Worm (Caenorhabditis elegans): ENCODE measurements around the gene C10E2.2.
A peak's percentile ranks its signal among the peaks of the same experiment; 100 is the strongest.

The C10E2.2 gene

ce11 chrX:16726879-16727278 is 18.2 kb upstream of the C10E2.2 start (continued):
- TF ChIP-seq ceh-79 (tag; optimal IDR thresholded peaks at IDR 0.05) (no peak), Y67H2A.10 (GFP tag; conservative IDR thresholded peaks at IDR 0.05) (no peak), tbp1 (GFP tag; optimal IDR thresholded peaks at IDR 0.05) (peak; percentile 63), lin-54 (GFP tag; optimal IDR thresholded peaks at IDR 0.05) (peak; percentile 57), pbrm-1 (GFP tag; IDR thresholded peaks at IDR 0.05) (peak; percentile 83), somi-1 (GFP tag; optimal IDR thresholded peaks at IDR 0.05) (peak; percentile 85), ztf-26 (tag; optimal IDR thresholded peaks at IDR 0.05) (peak; percentile 92), C06A6.2 (GFP tag; conservative IDR thresholded peaks at IDR 0.05) (peak; percentile 72), snpc-1.1 (tag; optimal IDR thresholded peaks at IDR 0.05; ENCODE audit: insufficient read depth) (peak; percentile 10), madf-3 (GFP tag; IDR thresholded peaks at IDR 0.05) (no peak), K11D2.4 (GFP tag; IDR thresholded peaks at IDR 0.05) (peak; percentile 82), F49E8.2 (tag; optimal IDR thresholded peaks at IDR 0.05; ENCODE audit: insufficient read depth) (no peak), dpl-1 (GFP tag; optimal IDR thresholded peaks at IDR 0.05) (no peak)

ce11 chrX:16729259-16729658 is 15.8 kb upstream of the C10E2.2 start, which contains the start of gene hda-4:
Gene hda-4 (plus strand): TSS chrX:16729559.
- TF ChIP-seq repo-1 (tag; optimal IDR thresholded peaks at IDR 0.05) (no peak), bed-2 (GFP tag; IDR thresholded peaks at IDR 0.05) (no peak), ceh-100 (GFP tag; IDR thresholded peaks at IDR 0.05) (no peak), gei-17 (GFP tag; optimal IDR thresholded peaks at IDR 0.05) (no peak), nfyb-1 (GFP tag; IDR thresholded peaks at IDR 0.05) (no peak), fkh-3 (tag; optimal IDR thresholded peaks at IDR 0.05) (no peak), ceh-40 (GFP tag; IDR thresholded peaks at IDR 0.05) (no peak), F37B4.10 (GFP tag; IDR thresholded peaks at IDR 0.05) (no peak), T26A5.8 (tag; optimal IDR thresholded peaks at IDR 0.05) (no peak), ztf-26 (tag; optimal IDR thresholded peaks at IDR 0.05) (no peak), B0261.1 (tag; optimal IDR thresholded peaks at IDR 0.05) (no peak), ceh-79 (tag; optimal IDR thresholded peaks at IDR 0.05) (no peak)

ce11 chrX:16731167-16731566 is 13.9 kb upstream of the C10E2.2 start:
- no peak for TF ChIP-seq F57A8.1 (GFP tag; optimal IDR thresholded peaks at IDR 0.05)
- no peak for TF ChIP-seq Y53F4B.3 (GFP tag; IDR thresholded peaks at IDR 0.05)
- TF ChIP-seq tlf-1 (GFP tag; optimal IDR thresholded peaks at IDR 0.05), result no peak
- no peak for TF ChIP-seq T07F8.4 (tag; optimal IDR thresholded peaks at IDR 0.05)
- no peak for TF ChIP-seq attf-3 (GFP tag; conservative IDR thresholded peaks at IDR 0.05)
- no peak for TF ChIP-seq madf-10 (tag; optimal IDR thresholded peaks at IDR 0.05)
- no peak for TF ChIP-seq ccch-3 (GFP tag; optimal IDR thresholded peaks at IDR 0.05)
- TF ChIP-seq nhr-90 (tag; optimal IDR thresholded peaks at IDR 0.05), result no peak

DNA sequence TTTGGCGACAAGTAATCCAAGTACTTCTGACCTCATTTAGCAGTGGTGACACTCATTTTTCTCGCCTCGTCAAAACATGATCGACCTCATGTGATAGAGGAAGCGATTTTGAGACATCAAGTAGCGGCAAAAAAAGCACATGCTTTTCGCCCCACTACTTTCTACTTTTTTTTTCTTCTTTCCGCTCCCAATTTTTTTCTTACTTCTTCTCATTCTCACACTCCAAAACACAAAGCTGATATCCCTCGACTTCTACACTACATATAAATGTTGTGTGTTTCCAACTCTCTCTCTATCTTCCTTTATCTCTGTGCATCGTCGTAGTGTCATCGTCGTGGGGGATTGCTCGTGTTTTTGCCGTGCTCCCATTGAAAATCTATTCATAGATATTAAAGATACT is 12.8 kb upstream of the C10E2.2 start:
- TF ChIP-seq somi-1 (GFP tag; optimal IDR thresholded peaks at IDR 0.05) (peak; percentile 11), snpc-4 (GFP tag; optimal IDR thresholded peaks at IDR 0.05) (no peak), snpc-4 (tag; optimal IDR thresholded peaks at IDR 0.05) (no peak)

ce11 chrX:16733411-16733810 is 11.6 kb upstream of the C10E2.2 start:
- no peak for TF ChIP-seq ztf-6 (GFP tag; IDR thresholded peaks at IDR 0.05)
- TF ChIP-seq lin-40 (tag; optimal IDR thresholded peaks at IDR 0.05), result no peak
- no peak for TF ChIP-seq ztf-3 (GFP tag; optimal IDR thresholded peaks at IDR 0.05)
- no peak for TF ChIP-seq unc-62 (GFP tag; optimal IDR thresholded peaks at IDR 0.05)
- TF ChIP-seq lir-1 (GFP tag; conservative IDR thresholded peaks at IDR 0.05), result no peak
- no peak for TF ChIP-seq ztf-26 (tag; optimal IDR thresholded peaks at IDR 0.05)
- TF ChIP-seq bed-2 (GFP tag; IDR thresholded peaks at IDR 0.05), result no peak
- TF ChIP-seq ets-4 (GFP tag; optimal IDR thresholded peaks at IDR 0.05), result no peak
- no peak for TF ChIP-seq ceh-40 (GFP tag; IDR thresholded peaks at IDR 0.05)
- no peak for TF ChIP-seq somi-1 (GFP tag; optimal IDR thresholded peaks at IDR 0.05)
- no peak for TF ChIP-seq F39B2.1 (GFP tag; IDR thresholded peaks at IDR 0.05)
- TF ChIP-seq snpc-3.4 (tag; optimal IDR thresholded peaks at IDR 0.05), result no peak
- TF ChIP-seq B0035.1 (tag; optimal IDR thresholded peaks at IDR 0.05), result no peak
- TF ChIP-seq sea-2 (GFP tag; IDR thresholded peaks at IDR 0.05), result no peak
- TF ChIP-seq attf-6 (GFP tag; IDR thresholded peaks at IDR 0.05), result no peak

Data from whole organism, young adult.